Worm (Caenorhabditis elegans) whole organism, young adult: ENCODE measurements around the gene F21C10.10.
A peak's percentile ranks its signal among the peaks of the same experiment; 100 is the strongest.

Experiments
- B0019.2 ChIP-seq: fragments of 200-800 bp; sonication (Bioruptor generic); conservative IDR thresholded peaks from 2 replicates; pipeline ENCODE4 v1.3.6; 2022; ENCODE audit warnings: missing genetic modification reagents, missing genetic modification characterization, missing compliant biosample characterization
- B0336.3 ChIP-seq: fragments of 200-800 bp; sonication (Bioruptor generic); IDR thresholded peaks from 2 replicates; pipeline ENCODE4 v1.3.6; 2022; ENCODE audit warnings: missing genetic modification characterization, missing compliant biosample characterization
- F22D6.2 ChIP-seq: sonication (generic microtip); optimal IDR thresholded peaks from 2 replicates; lab custom pipeline; 2016; ENCODE audit warnings: mild to moderate bottlenecking, missing genetic modification characterization, missing compliant biosample characterization
- atf-7 ChIP-seq: sonication (generic microtip); optimal IDR thresholded peaks from 2 replicates; lab custom pipeline; 2017; ENCODE audit warnings: mild to moderate bottlenecking, missing genetic modification characterization, missing compliant biosample characterization
- ccch-3 ChIP-seq: fragments of 200-800 bp; sonication (Bioruptor generic); optimal IDR thresholded peaks from 2 replicates; lab custom pipeline; 2018; ENCODE audit warnings: mild to moderate bottlenecking, missing genetic modification characterization, missing compliant biosample characterization
- ceh-40 ChIP-seq: fragments of 200-800 bp; sonication (Bioruptor generic); IDR thresholded peaks from 2 replicates; pipeline ENCODE4 v1.3.6; 2022; ENCODE audit warnings: missing genetic modification characterization, missing compliant biosample characterization
- ceh-91 ChIP-seq: fragments of 200-800 bp; sonication (Bioruptor generic); IDR thresholded peaks from 2 replicates; pipeline ENCODE4 v1.3.6; 2022; ENCODE audit warnings: missing genetic modification reagents, missing genetic modification characterization, missing compliant biosample characterization
- egl-44 ChIP-seq: fragments of 200-800 bp; sonication (Bioruptor generic); IDR thresholded peaks from 2 replicates; pipeline ENCODE4 v1.3.6; 2022; ENCODE audit warnings: missing genetic modification reagents, missing genetic modification characterization, missing compliant biosample characterization
- hlh-26 ChIP-seq: fragments of 200-800 bp; sonication (Bioruptor generic); conservative IDR thresholded peaks from 2 replicates; pipeline ENCODE4 v1.3.6; 2022; ENCODE audit warnings: missing genetic modification reagents, missing genetic modification characterization, missing compliant biosample characterization
- hrde-1 ChIP-seq: sonication (generic microtip); optimal IDR thresholded peaks from 2 replicates; lab custom pipeline; 2016; ENCODE audit warnings: missing genetic modification characterization, mild to moderate bottlenecking, missing compliant biosample characterization, moderate library complexity, missing genotype, missing genetic modification reagents, borderline replicate concordance
- madf-8 ChIP-seq: fragments of 200-800 bp; sonication (Bioruptor generic); conservative IDR thresholded peaks from 2 replicates; pipeline ENCODE4 v1.3.6; 2022; ENCODE audit warnings: missing genetic modification reagents, missing genetic modification characterization, missing compliant biosample characterization
- mel-28 ChIP-seq: sonication (generic microtip); optimal IDR thresholded peaks from 2 replicates; lab custom pipeline; 2016; ENCODE audit warnings: borderline replicate concordance, mild to moderate bottlenecking, missing genetic modification characterization, missing compliant biosample characterization
- nhr-80 ChIP-seq: sonication (generic microtip); optimal IDR thresholded peaks from 2 replicates; lab custom pipeline; 2016; ENCODE audit warnings: missing genetic modification characterization, missing compliant biosample characterization
- nhr-90 ChIP-seq: sonication (generic microtip); optimal IDR thresholded peaks from 2 replicates; lab custom pipeline; 2016; ENCODE audit warnings: missing genotype, mild to moderate bottlenecking, missing genetic modification characterization, missing compliant biosample characterization
- sea-2 ChIP-seq: fragments of 200-800 bp; sonication (Bioruptor generic); IDR thresholded peaks from 2 replicates; pipeline ENCODE4 v1.3.6; 2022; ENCODE audit warnings: missing genetic modification characterization, missing compliant biosample characterization
- ztf-26 ChIP-seq: sonication (generic microtip); optimal IDR thresholded peaks from 2 replicates; lab custom pipeline; 2017; ENCODE audit warnings: missing genetic modification characterization, missing compliant biosample characterization

Gene F21C10.10

ce11 chrV:9143896-9144295, 47.8 kb downstream of the F21C10.10 start:
- TF ChIP-seq hrde-1 (no peak), B0019.2 (GFP tag; lab: Robert Waterston, UW) (no peak), ceh-91 (GFP tag; lab: Robert Waterston, UW) (no peak), ccch-3 (GFP tag; lab: Kevin White, UChicago) (no peak), nhr-90 (tag; lab: Kevin White, UChicago) (no peak), egl-44 (no peak), ztf-26 (tag; lab: Kevin White, UChicago) (no peak), madf-8 (GFP tag; lab: Robert Waterston, UW) (no peak), sea-2 (GFP tag; lab: Robert Waterston, UW) (no peak), B0336.3 (GFP tag; lab: Robert Waterston, UW) (no peak), hlh-26 (GFP tag; lab: Robert Waterston, UW) (no peak), F22D6.2 (no peak), ceh-40 (GFP tag; lab: Robert Waterston, UW) (no peak), atf-7 (no peak)

- TF ChIP-seq nhr-80 (tag; lab: Kevin White, UChicago) (peak; percentile 70), mel-28 (no peak)
Observed at ce11 chrV:9146196-9146595, 50.1 kb downstream of the F21C10.10 start.
